Worm (Caenorhabditis elegans): ENCODE measurements around the gene F56B3.9.
"Not testable (repeated sequence)": the region's sequence is repeated elsewhere in the genome, so short reads cannot be mapped to it uniquely, and the experiment has no call there.

The F56B3.9 gene

DNA sequence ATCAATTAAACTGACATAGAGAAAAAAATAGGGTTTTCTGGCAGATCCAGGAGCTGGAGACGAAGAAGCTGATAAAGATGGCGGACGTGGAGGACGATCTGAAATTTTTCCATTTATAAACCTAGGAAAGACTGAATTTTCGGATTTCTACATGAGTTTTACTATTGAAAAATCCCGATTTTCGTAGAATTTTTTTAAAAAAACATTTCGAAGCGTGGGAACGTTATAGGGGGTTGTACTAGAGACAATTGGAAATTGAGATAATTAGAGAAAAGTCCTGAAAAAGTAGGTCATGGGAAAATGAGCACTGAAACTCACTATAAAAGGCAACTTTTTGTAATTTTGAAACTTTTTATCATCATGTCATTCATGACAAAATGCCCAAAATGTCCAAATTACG is at the start of gene F56B3.9:
Gene F56B3.9 (plus strand): TSS at position 301 of the 400 bp plus-strand sequence.
- TF ChIP-seq skn-1, nhr-237, ztf-4 (tag; optimal IDR thresholded peaks at IDR 0.05): not testable (repeated sequence)

DNA sequence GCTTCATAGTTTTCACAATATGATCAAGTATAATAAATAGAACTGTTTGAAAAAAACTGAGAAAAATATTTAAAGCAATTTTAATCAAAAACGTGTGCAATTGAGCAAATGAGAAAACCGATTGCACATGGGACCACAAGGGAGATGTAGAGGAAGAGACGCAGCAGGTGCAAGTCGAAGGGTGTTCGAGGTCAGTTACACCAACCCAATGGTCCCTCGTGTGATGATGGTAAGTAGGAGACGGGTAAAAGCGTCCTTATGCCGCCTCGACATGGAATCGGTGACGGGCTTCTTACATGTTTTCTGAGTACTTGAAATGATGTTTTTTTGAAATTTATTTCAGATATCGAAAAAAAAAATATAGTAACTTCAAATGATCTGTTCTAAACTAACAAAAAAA is 43.1 kb upstream of the F56B3.9 start, which contains the start of gene Y55F3C.9:
Gene Y55F3C.9 (minus strand): TSS at position 101 of the 400 bp plus-strand sequence.
- TF ChIP-seq egl-5 (tag; optimal IDR thresholded peaks at IDR 0.05): no peak
- no peak for TF ChIP-seq zag-1 (tag; optimal IDR thresholded peaks at IDR 0.05)
- TF ChIP-seq nhr-67 (tag; optimal IDR thresholded peaks at IDR 0.05): no peak
- TF ChIP-seq nfya-1 (tag; optimal IDR thresholded peaks at IDR 0.05; ENCODE audit: insufficient read depth): no peak

DNA sequence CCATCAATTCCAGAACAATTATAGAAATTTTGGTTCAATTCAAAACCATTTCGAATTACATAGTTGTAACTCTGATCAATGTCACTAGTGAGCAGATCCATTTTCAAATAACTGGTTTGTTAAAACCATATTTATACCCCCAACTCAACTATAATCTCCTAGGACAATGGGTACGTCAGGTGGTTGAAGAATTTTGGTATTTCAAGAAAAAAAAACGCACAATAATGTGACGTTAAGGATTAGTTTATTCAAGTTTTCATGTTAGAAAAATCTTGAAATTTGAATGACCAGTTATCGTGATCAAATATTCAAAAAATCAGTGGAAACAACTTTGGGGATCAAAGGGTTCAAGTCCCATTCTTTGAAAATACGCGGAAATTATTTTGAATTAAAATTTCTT is 40.2 kb upstream of the F56B3.9 start, which contains the start of gene srt-24:
Gene srt-24 (minus strand): TSS at position 101 of the 400 bp plus-strand sequence.
- TF ChIP-seq ceh-28 (tag; optimal IDR thresholded peaks at IDR 0.05) (no peak), jun-1 (tag; optimal IDR thresholded peaks at IDR 0.05) (no peak), hmg-11 (tag; optimal IDR thresholded peaks at IDR 0.05) (no peak), ztf-4 (tag; optimal IDR thresholded peaks at IDR 0.05) (no peak), lin-15B (tag; optimal IDR thresholded peaks at IDR 0.05) (no peak), nhr-12 (tag; optimal IDR thresholded peaks at IDR 0.05) (no peak), nhr-77 (tag; optimal IDR thresholded peaks at IDR 0.05) (no peak), fkh-2 (tag; optimal IDR thresholded peaks at IDR 0.05) (no peak), nhr-23 (tag; optimal IDR thresholded peaks at IDR 0.05) (no peak), fkh-10 (GFP tag; optimal IDR thresholded peaks at IDR 0.05) (no peak), skn-1 (tag; optimal IDR thresholded peaks at IDR 0.05) (no peak), fos-1 (tag; optimal IDR thresholded peaks at IDR 0.05) (no peak), ztf-11 (tag; optimal IDR thresholded peaks at IDR 0.05) (no peak), ceh-16 (tag; optimal IDR thresholded peaks at IDR 0.05) (no peak), nhr-237 (tag; optimal IDR thresholded peaks at IDR 0.05) (no peak), nhr-67 (tag; optimal IDR thresholded peaks at IDR 0.05) (no peak), mdl-1 (tag; optimal IDR thresholded peaks at IDR 0.05) (no peak), nhr-28 (tag; optimal IDR thresholded peaks at IDR 0.05) (no peak)

DNA sequence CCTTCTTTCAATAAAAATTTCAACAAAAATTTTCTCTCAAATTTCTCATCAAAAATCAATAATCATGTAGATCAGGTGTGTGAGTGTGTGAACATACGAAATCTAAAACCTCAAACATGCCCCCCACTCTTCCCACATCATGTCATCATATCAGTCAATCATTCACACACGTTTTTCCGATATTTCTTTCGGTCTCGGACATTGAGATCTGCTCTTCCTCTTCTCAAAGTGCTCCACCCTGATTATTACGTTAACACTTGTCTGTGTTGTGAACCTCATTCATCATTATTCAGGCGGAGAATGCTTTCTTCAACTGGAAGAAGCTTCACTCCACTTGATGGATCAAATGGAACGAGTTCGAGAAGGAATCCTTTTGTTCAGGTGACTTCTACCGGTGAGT is 34.7 kb upstream of the F56B3.9 start, which contains the start of gene kvs-5:
Gene kvs-5 (plus strand): TSS at position 301 of the 400 bp plus-strand sequence.
- TF ChIP-seq nhr-28 (tag; optimal IDR thresholded peaks at IDR 0.05) (no peak), nhr-12 (tag; optimal IDR thresholded peaks at IDR 0.05) (no peak), ceh-16 (tag; optimal IDR thresholded peaks at IDR 0.05) (no peak), nhr-76 (tag; optimal IDR thresholded peaks at IDR 0.05) (no peak), fkh-2 (tag; optimal IDR thresholded peaks at IDR 0.05) (no peak), nfya-1 (tag; optimal IDR thresholded peaks at IDR 0.05; ENCODE audit: insufficient read depth) (no peak), ZK546.5 (tag; optimal IDR thresholded peaks at IDR 0.05) (no peak), lin-15B (tag; optimal IDR thresholded peaks at IDR 0.05) (no peak)

DNA sequence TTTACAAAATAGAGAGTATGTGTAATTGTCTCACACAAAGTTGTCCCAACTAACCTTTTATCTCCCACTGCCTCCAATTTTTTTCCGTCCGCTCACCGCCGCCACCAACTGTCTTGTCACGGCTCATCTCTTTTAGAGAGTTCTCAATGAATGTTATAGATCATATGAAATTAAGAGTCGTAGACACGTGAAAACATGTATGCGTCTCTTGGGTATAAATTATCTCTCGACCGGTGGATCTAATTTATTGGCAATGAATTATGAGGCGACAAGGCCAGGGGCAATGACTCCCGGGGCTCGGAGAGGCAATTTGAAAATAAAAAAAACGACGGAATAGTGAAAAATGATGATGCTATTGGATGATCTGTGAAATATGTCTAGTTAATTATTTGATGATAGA is 30.5 kb upstream of the F56B3.9 start:
- no peak for TF ChIP-seq daf-12 (tag; optimal IDR thresholded peaks at IDR 0.05)
- peak; percentile 17 for TF ChIP-seq nfya-1 (tag; optimal IDR thresholded peaks at IDR 0.05; ENCODE audit: insufficient read depth)
- TF ChIP-seq egl-5 (tag; optimal IDR thresholded peaks at IDR 0.05): peak; percentile 87
- peak; percentile 2 for TF ChIP-seq lin-39 (tag; optimal IDR thresholded peaks at IDR 0.05)

DNA sequence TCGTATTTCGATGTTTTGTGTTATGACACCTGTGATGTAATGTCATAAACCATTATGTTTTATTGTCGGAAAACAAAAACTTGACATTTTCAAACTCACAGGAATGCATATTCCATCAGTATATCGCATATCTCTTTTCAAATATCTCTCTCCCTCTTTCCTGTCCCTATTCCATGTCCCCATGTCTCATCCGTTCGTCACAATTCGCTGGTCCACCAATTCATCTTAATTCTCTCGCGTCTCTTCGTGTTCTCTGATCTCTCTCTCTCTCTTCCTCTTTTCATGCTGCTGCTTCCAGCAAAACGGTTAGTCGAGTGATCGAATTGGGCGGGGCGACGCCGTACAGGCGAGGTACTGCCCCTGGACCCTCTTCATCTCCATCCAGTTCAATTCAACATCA is 29.3 kb upstream of the F56B3.9 start:
- TF ChIP-seq nhr-67 (tag; optimal IDR thresholded peaks at IDR 0.05) (no peak), elt-1 (tag; optimal IDR thresholded peaks at IDR 0.05) (no peak), ztf-11 (tag; optimal IDR thresholded peaks at IDR 0.05) (no peak), daf-12 (tag; optimal IDR thresholded peaks at IDR 0.05) (no peak), tbx-2 (tag; optimal IDR thresholded peaks at IDR 0.05) (no peak), ceh-28 (tag; optimal IDR thresholded peaks at IDR 0.05) (no peak), fkh-2 (tag; optimal IDR thresholded peaks at IDR 0.05) (no peak), elt-3 (tag; optimal IDR thresholded peaks at IDR 0.05) (no peak), unc-62 (GFP tag; optimal IDR thresholded peaks at IDR 0.05) (no peak), hmg-11 (tag; optimal IDR thresholded peaks at IDR 0.05) (no peak), pqm-1 (tag; optimal IDR thresholded peaks at IDR 0.05) (no peak), sea-2 (GFP tag; optimal IDR thresholded peaks at IDR 0.05) (no peak), ceh-82 (tag; optimal IDR thresholded peaks at IDR 0.05) (no peak), eor-1 (tag; optimal IDR thresholded peaks at IDR 0.05) (no peak), egl-5 (tag; optimal IDR thresholded peaks at IDR 0.05) (no peak), nhr-12 (tag; optimal IDR thresholded peaks at IDR 0.05) (no peak), nhr-77 (tag; optimal IDR thresholded peaks at IDR 0.05) (no peak), elt-2 (tag; optimal IDR thresholded peaks at IDR 0.05) (no peak), ceh-16 (tag; optimal IDR thresholded peaks at IDR 0.05) (no peak), nfya-1 (tag; optimal IDR thresholded peaks at IDR 0.05; ENCODE audit: insufficient read depth) (no peak)
